Worm (Caenorhabditis elegans) whole organism, L4 larva: ENCODE measurements around the gene cyld-1.

Source experiments
- F26F4.8 ChIP-seq: fragments of 200-800 bp; sonication (Bioruptor generic); conservative IDR thresholded peaks from 2 replicates; pipeline ENCODE4 v1.3.6; 2022; ENCODE audit warnings: missing genetic modification characterization, missing compliant biosample characterization
- R02D3.7 ChIP-seq: fragments of 150-350 bp; sonication (generic microtip); optimal IDR thresholded peaks from 3 replicates; lab custom pipeline; 2014; ENCODE audit warnings: missing biosample characterization, missing genetic modification characterization
- T20F7.1 ChIP-seq: fragments of 200-800 bp; sonication (Bioruptor generic); optimal IDR thresholded peaks from 2 replicates; lab custom pipeline; 2018; ENCODE audit warnings: mild to moderate bottlenecking, missing genetic modification characterization, missing compliant biosample characterization
- T26A8.4 ChIP-seq: fragments of 200-800 bp; sonication (Bioruptor generic); IDR thresholded peaks from 2 replicates; pipeline ENCODE4 v1.3.6; 2022; ENCODE audit warnings: missing genetic modification characterization, missing compliant biosample characterization
- Y48G9A.11 ChIP-seq: fragments of 200-800 bp; sonication (Bioruptor generic); IDR thresholded peaks from 2 replicates; pipeline ENCODE4 v1.3.6; 2022; ENCODE audit warnings: missing genetic modification reagents, missing genetic modification characterization, missing compliant biosample characterization
- Y5F2A.4 ChIP-seq: fragments of 200-800 bp; sonication (Bioruptor generic); optimal IDR thresholded peaks from 2 replicates; lab custom pipeline; 2018; ENCODE audit warnings: mild to moderate bottlenecking, missing genetic modification characterization, missing compliant biosample characterization
- attf-4 ChIP-seq: sonication (generic microtip); optimal IDR thresholded peaks from 3 replicates; lab custom pipeline; 2017; ENCODE audit warnings: missing biosample characterization, missing genetic modification characterization
- ceh-44 ChIP-seq: fragments of 200-800 bp; sonication (Bioruptor generic); IDR thresholded peaks from 2 replicates; pipeline ENCODE4 v1.3.6; 2022; ENCODE audit warnings: missing genetic modification reagents, missing genetic modification characterization, missing compliant biosample characterization
- ceh-82 ChIP-seq: sonication (generic microtip); optimal IDR thresholded peaks from 2 replicates; lab custom pipeline; 2017; ENCODE audit warnings: missing biosample characterization, missing genetic modification characterization
- cey-2 ChIP-seq: sonication (generic microtip); optimal IDR thresholded peaks from 3 replicates; lab custom pipeline; 2017; ENCODE audit warnings: missing genetic modification characterization, mild to moderate bottlenecking, missing compliant biosample characterization, antibody characterized with exemption, borderline replicate concordance; ENCODE audit not compliant: insufficient read depth
- daf-16 ChIP-seq, 3 experiments: sonication (generic microtip); optimal IDR thresholded peaks; 2 replicates each; lab custom pipeline; 2016 to 2017; ENCODE audit warnings: missing genetic modification characterization in 3 of 3, missing genetic modification reagents in 3 of 3, mild to moderate bottlenecking in 2 of 3, missing compliant biosample characterization in 2 of 3, missing biosample characterization in 1 of 3, moderate library complexity in 1 of 3
- daf-8 ChIP-seq: fragments of 200-800 bp; sonication (Bioruptor generic); IDR thresholded peaks from 2 replicates; pipeline ENCODE4 v1.3.6; 2022; ENCODE audit warnings: missing genetic modification characterization, missing compliant biosample characterization
- dmd-6 ChIP-seq: fragments of 200-800 bp; sonication (Bioruptor generic); IDR thresholded peaks from 2 replicates; pipeline ENCODE4 v1.3.6; 2022; ENCODE audit warnings: missing genetic modification reagents, missing genetic modification characterization, missing compliant biosample characterization
- dpl-1 ChIP-seq: fragments of 150-350 bp; optimal IDR thresholded peaks from 2 replicates; lab custom pipeline; 2014; ENCODE audit warnings: missing biosample characterization, missing genetic modification reagents, missing genetic modification characterization
- duxl-1 ChIP-seq: sonication (generic microtip); optimal IDR thresholded peaks from 2 replicates; lab custom pipeline; 2016; ENCODE audit warnings: mild to moderate bottlenecking, missing genetic modification characterization, moderate library complexity, missing compliant biosample characterization; ENCODE audit not compliant: poor library complexity
- gei-8 ChIP-seq: fragments of 200-800 bp; sonication (Bioruptor generic); optimal IDR thresholded peaks from 2 replicates; lab custom pipeline; 2018; ENCODE audit warnings: mild to moderate bottlenecking, missing genetic modification characterization, missing compliant biosample characterization
- hif-1 ChIP-seq, 2 experiments: sonication (generic microtip); optimal IDR thresholded peaks; 2 replicates each; lab custom pipeline; 2016 to 2017; ENCODE audit warnings: missing compliant biosample characterization in 2 of 2, missing genetic modification characterization in 2 of 2, missing genetic modification reagents in 2 of 2, missing genotype in 2 of 2, mild to moderate bottlenecking in 1 of 2
- hlh-11 ChIP-seq: fragments of 200-800 bp; sonication (Bioruptor generic); optimal IDR thresholded peaks from 2 replicates; lab custom pipeline; 2018; ENCODE audit warnings: mild to moderate bottlenecking, missing genetic modification characterization, missing compliant biosample characterization
- hlh-30 ChIP-seq: sonication (generic microtip); optimal IDR thresholded peaks from 2 replicates; lab custom pipeline; 2017; ENCODE audit warnings: antibody characterized with exemption, mild to moderate bottlenecking, missing genetic modification characterization, missing compliant biosample characterization; ENCODE audit not compliant: insufficient read depth
- lin-13 ChIP-seq: fragments of 150-350 bp; optimal IDR thresholded peaks from 2 replicates; lab custom pipeline; 2014; ENCODE audit warnings: missing biosample characterization, missing genetic modification reagents, missing genetic modification characterization
- lin-38 ChIP-seq: fragments of 200-800 bp; sonication (Bioruptor generic); IDR thresholded peaks from 2 replicates; pipeline ENCODE4 v1.3.6; 2022; ENCODE audit warnings: missing genetic modification reagents, missing genetic modification characterization, missing compliant biosample characterization
- lin-39 ChIP-seq: fragments of 150-350 bp; optimal IDR thresholded peaks from 2 replicates; lab custom pipeline; 2014; ENCODE audit warnings: missing biosample characterization, missing genetic modification reagents, missing genetic modification characterization
- lir-3 ChIP-seq: sonication (generic microtip); optimal IDR thresholded peaks from 2 replicates; lab custom pipeline; 2016; ENCODE audit warnings: mild to moderate bottlenecking, missing genetic modification characterization, missing compliant biosample characterization
- madf-9 ChIP-seq: fragments of 200-800 bp; sonication (Bioruptor generic); conservative IDR thresholded peaks from 2 replicates; pipeline ENCODE4 v1.3.6; 2022; ENCODE audit warnings: missing genetic modification reagents, missing genetic modification characterization, missing compliant biosample characterization
- mdl-1 ChIP-seq, 2 experiments: fragments of 150-350 bp in 1 of 2; sonication (generic microtip) in 1 of 2; optimal IDR thresholded peaks; 2 replicates each; lab custom pipeline; 2014 to 2017; ENCODE audit warnings: missing biosample characterization in 2 of 2, missing genetic modification characterization in 2 of 2
- mdt-29 ChIP-seq: fragments of 200-800 bp; sonication (Bioruptor generic); IDR thresholded peaks from 2 replicates; pipeline ENCODE4 v1.3.6; 2022; ENCODE audit warnings: missing genetic modification reagents, missing genetic modification characterization, missing compliant biosample characterization
- mep-1 ChIP-seq: fragments of 150-350 bp; sonication (generic microtip); optimal IDR thresholded peaks from 3 replicates; lab custom pipeline; 2014; ENCODE audit warnings: missing biosample characterization, missing genetic modification characterization
- mes-2 ChIP-seq: sonication (generic microtip); optimal IDR thresholded peaks from 2 replicates; lab custom pipeline; 2016; ENCODE audit warnings: missing genotype, mild to moderate bottlenecking, missing genetic modification characterization, missing compliant biosample characterization; ENCODE audit not compliant: poor library complexity, severe bottlenecking
- mxl-2 ChIP-seq: fragments of 200-800 bp; sonication (Bioruptor generic); conservative IDR thresholded peaks from 2 replicates; pipeline ENCODE4 v1.3.6; 2022; ENCODE audit warnings: missing genetic modification reagents, missing genetic modification characterization, missing compliant biosample characterization
- nhr-102 ChIP-seq: sonication (generic microtip); optimal IDR thresholded peaks from 2 replicates; lab custom pipeline; 2016; ENCODE audit warnings: mild to moderate bottlenecking, missing genetic modification characterization, moderate library complexity, missing compliant biosample characterization
- nhr-237 ChIP-seq: sonication (generic microtip); optimal IDR thresholded peaks from 2 replicates; lab custom pipeline; 2017; ENCODE audit warnings: missing biosample characterization, missing genetic modification characterization
- nhr-28 ChIP-seq: fragments of 150-350 bp; optimal IDR thresholded peaks from 2 replicates; lab custom pipeline; 2014; ENCODE audit warnings: missing biosample characterization, missing genetic modification characterization
- nhr-41 ChIP-seq: fragments of 200-800 bp; sonication (Bioruptor generic); IDR thresholded peaks from 2 replicates; pipeline ENCODE4 v1.3.6; 2022; ENCODE audit warnings: missing genetic modification reagents, missing genetic modification characterization, missing compliant biosample characterization
- nhr-6 ChIP-seq: fragments of 150-350 bp; optimal IDR thresholded peaks from 2 replicates; lab custom pipeline; 2014; ENCODE audit warnings: missing biosample characterization, missing genetic modification characterization
- nhr-77 ChIP-seq: fragments of 150-350 bp; optimal IDR thresholded peaks from 2 replicates; lab custom pipeline; 2014; ENCODE audit warnings: missing biosample characterization, missing genetic modification characterization
- pqm-1 ChIP-seq: sonication (generic microtip); optimal IDR thresholded peaks from 2 replicates; lab custom pipeline; 2017; ENCODE audit warnings: missing biosample characterization, missing genetic modification characterization
- saeg-2 ChIP-seq: fragments of 200-800 bp; sonication (Bioruptor generic); IDR thresholded peaks from 2 replicates; pipeline ENCODE4 v1.3.6; 2022; ENCODE audit warnings: missing genetic modification reagents, missing genetic modification characterization, missing compliant biosample characterization
- sdz-12 ChIP-seq: fragments of 200-800 bp; sonication (Bioruptor generic); optimal IDR thresholded peaks from 2 replicates; lab custom pipeline; 2018; ENCODE audit warnings: mild to moderate bottlenecking, missing genetic modification characterization, missing compliant biosample characterization
- set-16 ChIP-seq: fragments of 200-800 bp; sonication (Bioruptor generic); IDR thresholded peaks from 2 replicates; pipeline ENCODE4 v1.3.6; 2022; ENCODE audit warnings: missing genetic modification reagents, missing genetic modification characterization, missing compliant biosample characterization
- snpc-4 ChIP-seq: fragments of 150-350 bp; optimal IDR thresholded peaks from 2 replicates; lab custom pipeline; 2014; ENCODE audit warnings: missing biosample characterization, missing genetic modification characterization
- tag-97 ChIP-seq: fragments of 200-800 bp; sonication (Bioruptor generic); IDR thresholded peaks from 2 replicates; pipeline ENCODE4 v1.3.6; 2022; ENCODE audit warnings: missing genetic modification characterization, missing compliant biosample characterization
- unc-130 ChIP-seq: sonication (generic microtip); optimal IDR thresholded peaks from 2 replicates; lab custom pipeline; 2016; ENCODE audit warnings: missing genetic modification reagents, missing genetic modification characterization, missing compliant biosample characterization
- unc-39 ChIP-seq: sonication (generic microtip); optimal IDR thresholded peaks from 2 replicates; lab custom pipeline; 2017; ENCODE audit warnings: missing biosample characterization, missing genetic modification characterization
- vab-7 ChIP-seq: fragments of 200-800 bp; sonication (Bioruptor generic); IDR thresholded peaks from 2 replicates; pipeline ENCODE4 v1.3.6; 2022; ENCODE audit warnings: missing genetic modification reagents, missing genetic modification characterization, missing compliant biosample characterization
- zag-1 ChIP-seq: fragments of 150-350 bp; optimal IDR thresholded peaks from 2 replicates; lab custom pipeline; 2014; ENCODE audit warnings: missing biosample characterization, missing genetic modification characterization
- zfp-2 ChIP-seq: sonication (generic microtip); optimal IDR thresholded peaks from 2 replicates; lab custom pipeline; 2016; ENCODE audit warnings: mild to moderate bottlenecking, missing genetic modification characterization, missing compliant biosample characterization
- zfp-3 ChIP-seq: fragments of 200-800 bp; sonication (Bioruptor generic); conservative IDR thresholded peaks from 2 replicates; pipeline ENCODE4 v1.3.6; 2022; ENCODE audit warnings: missing genetic modification reagents, missing genetic modification characterization, missing compliant biosample characterization
- zip-11 ChIP-seq: fragments of 200-800 bp; sonication (Bioruptor generic); IDR thresholded peaks from 2 replicates; pipeline ENCODE4 v1.3.6; 2022; ENCODE audit warnings: missing genetic modification characterization, missing compliant biosample characterization
- zip-2 ChIP-seq: fragments of 150-350 bp; optimal IDR thresholded peaks from 2 replicates; lab custom pipeline; 2014; ENCODE audit warnings: missing biosample characterization, missing genetic modification characterization
- ztf-11 ChIP-seq: fragments of 150-350 bp; optimal IDR thresholded peaks from 2 replicates; lab custom pipeline; 2014; ENCODE audit warnings: missing biosample characterization, missing genetic modification characterization
- ztf-7 ChIP-seq: fragments of 150-350 bp; optimal IDR thresholded peaks from 2 replicates; lab custom pipeline; 2014; ENCODE audit warnings: missing biosample characterization, missing genetic modification characterization

The cyld-1 gene

ce11 chrIII:9930406-9930805 is 19.9 kb upstream of the cyld-1 start (continued):
- TF ChIP-seq daf-8 (GFP tag; lab: Robert Waterston, UW) (no peak), zfp-2 (no peak), T26A8.4 (peak; percentile 22; the same call in 1 of the 2 replicates), hif-1 (tag; optimal IDR thresholded peaks at IDR 0.05; lab: Kevin White, UChicago) (no peak), hlh-11 (tag; lab: Kevin White, UChicago) (peak; percentile 85), nhr-77 (tag; lab: Kevin White, UChicago) (peak; percentile 40), saeg-2 (GFP tag; lab: Robert Waterston, UW) (0 out of 2 replicates have a peak, but pooled peaks have one; percentile 51), mes-2 (peak; percentile 62), Y5F2A.4 (GFP tag; lab: Kevin White, UChicago) (no peak), cey-2 (tag; lab: Kevin White, UChicago) (no peak), unc-39 (tag; lab: Kevin White, UChicago) (no peak), daf-16 (GFP tag; optimal IDR thresholded peaks at IDR 0.05; lab: Kevin White, UChicago) (peak in 1 of 2 experiments; percentile 26), daf-16 (tag; optimal IDR thresholded peaks at IDR 0.05; lab: Kevin White, UChicago) (peak; percentile 89), gei-8 (GFP tag; lab: Kevin White, UChicago) (no peak), F26F4.8 (GFP tag; lab: Robert Waterston, UW) (no peak), ceh-44 (no peak), lin-39 (tag; lab: Kevin White, UChicago) (no peak), duxl-1 (tag; lab: Kevin White, UChicago) (no peak), zfp-3 (GFP tag; lab: Robert Waterston, UW) (no peak), nhr-6 (tag; lab: Kevin White, UChicago) (no peak), attf-4 (no peak), lin-13 (GFP tag; lab: Kevin White, UChicago) (no peak), zip-11 (no peak), vab-7 (no peak), nhr-28 (peak; percentile 63), lin-38 (GFP tag; lab: Robert Waterston, UW) (peak; percentile 13; the same call in 1 of the 2 replicates), ztf-7 (tag; lab: Kevin White, UChicago) (no peak), T20F7.1 (peak; percentile 1), madf-9 (no peak), dmd-6 (GFP tag; lab: Robert Waterston, UW) (peak; percentile 67; the same call in 1 of the 2 replicates), nhr-41 (GFP tag; lab: Robert Waterston, UW) (0 out of 2 replicates have a peak, but pooled peaks have one; percentile 9), Y48G9A.11 (GFP tag; lab: Robert Waterston, UW) (no peak), lir-3 (tag; lab: Kevin White, UChicago) (no peak), unc-130 (GFP tag; lab: Kevin White, UChicago) (no peak), ztf-11 (tag; lab: Kevin White, UChicago) (no peak), hlh-30 (tag; lab: Kevin White, UChicago) (peak; percentile 35), ceh-82 (no peak), set-16 (no peak), zip-2 (tag; lab: Kevin White, UChicago) (no peak), mep-1 (tag; lab: Kevin White, UChicago) (peak; percentile 56), nhr-237 (tag; lab: Kevin White, UChicago) (no peak), sdz-12 (no peak), mdl-1 (tag; optimal IDR thresholded peaks at IDR 0.05; lab: Kevin White, UChicago) (no peak), pqm-1 (peak; percentile 95), nhr-102 (tag; lab: Kevin White, UChicago) (peak; percentile 57), tag-97 (GFP tag; lab: Robert Waterston, UW) (no peak), dpl-1 (GFP tag; lab: Kevin White, UChicago) (peak; percentile 27), snpc-4 (tag; lab: Kevin White, UChicago) (no peak), R02D3.7 (no peak), mxl-2 (GFP tag; lab: Robert Waterston, UW) (no peak), mdt-29 (GFP tag; lab: Robert Waterston, UW) (no peak), zag-1 (tag; lab: Kevin White, UChicago) (no peak)
